Worm (Caenorhabditis elegans): ENCODE measurements around the gene T28D9.11.

ce11 chrII:6496496-6496895, 4.7 kb upstream of the T28D9.11 start:
- TF ChIP-seq ceh-48 (tag; optimal IDR thresholded peaks at IDR 0.05) (no peak), pha-4 (tag; optimal IDR thresholded peaks at IDR 0.05) (no peak), elt-4 (tag; optimal IDR thresholded peaks at IDR 0.05) (no peak), ama-1 (optimal IDR thresholded peaks at IDR 0.05) (no peak), pag-3 (tag; optimal IDR thresholded peaks at IDR 0.05; ENCODE audit: borderline replicate concordance) (no peak), nfya-1 (tag; optimal IDR thresholded peaks at IDR 0.05) (no peak), pha-2 (tag; optimal IDR thresholded peaks at IDR 0.05) (no peak), elt-2 (tag; optimal IDR thresholded peaks at IDR 0.05) (no peak), K09A11.1 (tag; optimal IDR thresholded peaks at IDR 0.05; ENCODE audit: insufficient read depth) (no peak), zip-5 (tag; optimal IDR thresholded peaks at IDR 0.05) (no peak), ceh-31 (tag; optimal IDR thresholded peaks at IDR 0.05) (no peak), npax-4 (tag; optimal IDR thresholded peaks at IDR 0.05) (no peak), pqm-1 (tag; optimal IDR thresholded peaks at IDR 0.05) (no peak)

Data from whole organism, late embryonic.